Fruit fly (Drosophila melanogaster): ENCODE results near the gene CG32437.

Gene CG32437

dm6 chr3L:21357383-21357782, at the start of gene CG32437:
Gene CG32437 (plus strand): TSS chr3L:21357683.
- TF ChIP-seq CG17801 (GFP tag; optimal IDR thresholded peaks at IDR 0.05; ENCODE audit: partially characterized antibody): no peak

DNA sequence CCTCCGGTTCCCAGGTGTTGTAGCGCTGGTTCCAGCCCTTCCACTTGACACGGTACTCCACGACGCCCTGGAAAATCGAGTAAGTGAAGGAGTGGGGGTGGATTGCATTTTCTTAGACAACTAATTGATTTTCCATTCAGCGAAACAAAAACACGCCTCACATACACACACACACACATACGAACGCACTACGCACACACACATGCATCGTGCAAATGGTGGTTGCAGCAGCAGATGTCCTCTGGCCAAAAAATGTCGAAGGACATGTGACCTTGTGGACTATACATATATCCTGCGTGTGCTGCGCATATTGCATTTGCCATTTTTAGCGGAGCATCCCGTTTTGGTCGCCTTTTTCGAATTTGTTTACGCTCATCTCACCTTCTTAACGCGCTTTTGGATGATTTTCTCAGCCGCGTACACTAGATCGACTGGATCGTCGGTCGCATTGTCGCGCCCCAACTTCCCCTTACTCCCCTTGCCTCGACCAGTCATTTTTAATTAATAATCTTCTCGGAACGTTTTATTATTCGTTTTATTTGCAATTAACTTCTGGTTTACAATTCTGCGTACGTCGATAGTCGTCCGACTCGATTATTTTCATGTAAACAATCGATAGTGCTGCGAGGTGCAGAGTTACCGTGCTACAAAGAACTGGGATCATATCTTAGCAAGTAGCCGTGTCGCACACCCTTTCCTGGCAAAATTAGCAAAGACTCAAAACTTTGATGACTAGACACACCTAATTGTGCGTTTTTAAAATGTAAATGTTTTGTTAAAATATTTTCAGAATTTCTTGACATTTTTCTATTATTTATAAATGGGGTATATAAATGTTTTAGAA, 39.8 kb upstream of the CG32437 start, which contains the start of gene Pc:
Gene Pc, minus strand, starts transcription at position 605 of the 844 bp plus-strand sequence.
- peak; percentile 9 for TF ChIP-seq CG17801 (GFP tag; optimal IDR thresholded peaks at IDR 0.05; ENCODE audit: partially characterized antibody)

- TF ChIP-seq CG17801 (GFP tag; optimal IDR thresholded peaks at IDR 0.05; ENCODE audit: partially characterized antibody): no peak
These were observed 39.0 kb upstream of the CG32437 start, which contains the start of gene Rab26 for dm6 chr3L:21318474-21318873. Gene Rab26 (plus strand): TSS chr3L:21318774.

dm6 chr3L:21319313-21319907, 38.1 kb upstream of the CG32437 start:
- no peak for TF ChIP-seq CG17801 (GFP tag; optimal IDR thresholded peaks at IDR 0.05; ENCODE audit: partially characterized antibody)

- TF ChIP-seq CG17801 (GFP tag; optimal IDR thresholded peaks at IDR 0.05; ENCODE audit: partially characterized antibody): no peak
These were observed 37.5 kb upstream of the CG32437 start for dm6 chr3L:21319957-21320356.

DNA sequence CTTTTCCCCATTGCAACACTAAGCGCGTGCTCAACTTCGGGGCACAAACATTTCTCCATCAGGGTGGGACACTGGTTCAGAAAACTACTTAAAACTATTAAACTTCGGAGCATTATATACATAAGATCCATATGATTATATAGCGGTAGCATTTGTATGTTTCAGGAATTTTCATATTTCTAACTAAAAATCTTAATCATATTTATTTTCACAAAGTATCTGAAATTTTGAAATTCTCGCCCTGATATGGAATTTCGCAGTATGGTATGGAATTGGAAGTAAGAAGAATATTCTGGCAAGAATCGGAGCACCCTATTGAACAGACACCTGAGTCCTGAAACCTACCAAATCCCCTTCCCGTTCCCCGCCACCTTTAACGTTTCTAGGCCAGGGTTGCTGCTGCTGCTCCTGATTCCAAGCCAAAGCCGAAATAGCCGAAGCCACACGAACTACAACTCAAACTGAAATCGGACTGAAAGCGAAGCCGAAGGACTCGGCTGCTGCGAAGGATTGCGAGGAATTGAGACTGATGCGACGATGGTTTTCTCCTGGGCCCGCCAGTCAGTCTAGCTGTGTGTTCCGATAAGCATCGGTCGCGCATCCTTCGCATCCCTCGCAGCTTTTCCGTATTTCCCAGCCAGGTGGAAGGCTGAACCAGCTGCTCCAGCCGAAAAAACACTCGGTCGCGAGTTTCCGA, 35.5 kb upstream of the CG32437 start:
- no peak for TF ChIP-seq CG17801 (GFP tag; optimal IDR thresholded peaks at IDR 0.05; ENCODE audit: partially characterized antibody)

DNA sequence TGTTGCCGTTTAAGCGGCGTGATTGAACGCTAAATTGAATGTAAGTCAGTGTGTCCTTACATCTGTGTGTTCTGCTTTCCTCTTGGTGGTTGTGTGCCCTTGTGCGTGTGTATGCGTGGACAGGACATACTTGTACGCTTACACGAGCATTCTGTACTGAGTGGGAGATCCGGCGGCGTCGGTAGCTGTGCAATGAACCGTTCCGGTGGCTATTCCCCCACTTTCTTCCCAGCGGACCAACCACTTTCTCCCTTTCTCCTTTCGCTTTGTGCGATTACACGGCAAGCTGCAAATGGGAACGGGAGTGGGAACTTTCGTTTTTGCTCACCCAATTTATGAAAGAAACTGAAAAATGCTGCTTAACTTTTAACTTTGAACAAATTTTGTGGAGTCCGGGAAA, 32.8 kb upstream of the CG32437 start:
- no peak for TF ChIP-seq CG17801 (GFP tag; optimal IDR thresholded peaks at IDR 0.05; ENCODE audit: partially characterized antibody)

DNA sequence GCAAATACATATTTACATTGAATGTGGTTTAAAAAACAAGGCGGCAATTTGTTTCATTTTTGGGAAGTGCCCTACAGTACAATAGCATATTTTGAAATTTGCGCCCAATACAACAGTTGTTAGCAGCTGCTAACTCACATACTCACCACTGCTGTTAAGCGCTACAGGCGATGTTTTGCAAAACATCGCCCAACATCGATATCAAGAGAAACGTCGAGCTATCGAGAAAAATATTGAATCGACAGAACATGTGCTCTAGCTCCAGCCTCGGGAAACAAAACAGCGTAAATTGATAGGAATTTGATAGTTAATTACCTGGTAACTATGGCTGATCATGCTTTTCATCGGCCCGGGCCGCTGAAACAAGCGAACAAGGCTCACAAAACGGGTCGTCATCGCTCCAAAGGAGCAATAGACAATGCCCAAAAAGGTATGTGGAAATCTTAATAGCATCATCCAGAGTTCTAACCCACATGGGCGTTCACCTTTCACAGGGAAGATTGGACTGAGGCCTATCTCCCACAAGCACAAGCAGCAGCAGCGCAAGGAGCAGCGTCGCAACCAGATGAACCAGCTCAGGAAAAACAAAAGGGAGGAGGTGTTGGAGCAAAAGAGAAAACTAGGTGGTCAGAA, 22.4 kb upstream of the CG32437 start, which contains the start of gene Tsr1:
Gene Tsr1, plus strand, starts transcription at position 217 of the 633 bp plus-strand sequence.
- no peak for TF ChIP-seq CG17801 (GFP tag; optimal IDR thresholded peaks at IDR 0.05; ENCODE audit: partially characterized antibody)

DNA sequence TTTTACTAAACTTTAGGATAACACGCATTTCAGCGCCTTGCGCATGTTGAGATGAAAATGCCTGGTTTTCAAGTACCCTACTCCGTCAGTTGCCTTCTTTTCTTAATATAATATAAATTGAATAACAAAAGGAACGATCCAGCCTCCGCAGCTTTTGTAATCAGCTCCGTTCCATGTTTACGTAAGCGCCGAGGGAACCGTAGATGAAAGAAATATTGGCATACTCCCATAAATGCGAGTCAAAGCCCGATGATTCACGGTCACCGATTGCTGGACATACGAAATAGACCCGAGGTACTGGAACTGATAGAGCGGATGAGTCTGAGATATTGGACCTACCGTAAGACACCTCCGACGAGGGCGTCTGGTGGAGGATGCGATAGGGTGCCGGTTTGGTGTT, 14.9 kb upstream of the CG32437 start:
- TF ChIP-seq CG17801 (GFP tag; optimal IDR thresholded peaks at IDR 0.05; ENCODE audit: partially characterized antibody): no peak

DNA sequence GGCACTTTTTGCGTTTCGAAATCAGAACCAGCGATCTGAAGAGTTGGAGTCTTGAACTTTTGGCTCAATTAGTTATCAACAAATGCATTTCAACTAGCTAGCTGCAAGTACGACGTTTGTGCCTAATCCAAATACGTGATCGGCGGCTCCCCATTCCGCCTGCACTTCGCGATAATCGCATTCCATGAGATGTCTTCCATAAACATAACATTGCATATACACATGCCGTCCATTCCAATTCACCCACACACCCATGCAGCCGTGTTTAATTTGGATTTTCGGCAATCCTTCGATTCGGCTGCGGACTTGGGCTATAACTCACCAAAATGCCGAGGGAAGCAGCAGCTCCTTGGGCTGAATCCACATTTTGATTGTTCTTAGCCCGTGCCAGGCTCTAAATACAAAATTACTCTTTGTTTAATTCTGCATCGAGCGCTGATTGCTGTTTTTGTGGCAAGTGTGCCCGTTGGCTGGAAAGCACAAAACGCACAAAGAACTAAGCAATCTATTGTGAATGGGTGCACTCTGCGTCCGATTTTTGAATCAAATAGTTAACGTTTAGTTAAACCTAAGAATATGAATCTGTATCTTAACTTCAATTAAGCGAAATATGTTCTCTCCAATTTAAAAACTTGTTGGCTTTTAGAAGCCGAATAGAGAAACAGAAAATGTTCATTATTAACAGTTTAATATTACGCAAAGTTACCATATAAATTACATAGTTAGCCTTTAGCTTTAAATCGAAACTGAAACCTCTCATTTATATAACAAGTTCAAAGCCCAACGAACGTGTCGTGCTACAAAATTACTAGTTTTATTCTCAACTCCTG, 14.0 kb upstream of the CG32437 start, which contains the start of the genes Tbc1d8-9 and CG32436:
Gene Tbc1d8-9, minus strand, starts transcription at position 463 of the 830 bp plus-strand sequence.
Gene CG32436, plus strand, starts transcription at position 780 of the 830 bp plus-strand sequence.
- TF ChIP-seq CG17801 (GFP tag; optimal IDR thresholded peaks at IDR 0.05; ENCODE audit: partially characterized antibody): peak; percentile 19

DNA sequence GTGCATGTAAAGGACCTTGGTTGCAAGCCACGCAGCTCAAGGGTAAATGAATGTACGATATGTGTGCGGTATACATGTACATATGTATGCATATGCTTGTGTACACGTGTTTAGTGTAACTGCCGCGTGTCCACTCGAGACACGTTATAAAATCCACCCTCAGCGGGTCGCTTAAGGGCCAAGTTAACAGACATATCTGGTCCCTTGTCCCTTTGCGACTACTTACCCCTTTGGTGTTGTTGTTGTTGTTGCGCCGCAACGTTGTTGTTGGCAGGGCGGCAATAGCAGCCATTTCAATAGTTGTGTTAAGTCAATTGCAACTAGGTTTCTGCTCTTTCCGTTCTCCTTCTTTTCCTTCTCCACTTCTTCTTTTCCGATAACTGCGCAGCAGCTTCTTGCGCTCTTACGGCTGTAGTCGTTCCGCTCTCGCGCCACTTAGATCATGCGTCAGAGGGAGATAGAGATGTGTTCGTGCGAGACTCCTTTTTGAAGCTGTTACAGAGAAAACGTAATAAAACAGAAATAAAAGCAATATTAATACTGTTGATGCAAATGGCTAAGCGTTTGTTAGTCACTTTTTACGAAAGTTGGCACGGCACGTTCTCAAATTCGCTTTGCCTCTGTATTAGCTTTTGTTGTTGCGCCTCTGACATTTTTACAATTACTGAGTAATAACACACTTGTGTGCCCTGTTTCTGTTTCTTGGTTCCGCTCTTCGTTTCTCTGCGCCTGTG, 10.9 kb upstream of the CG32437 start:
- no peak for TF ChIP-seq CG17801 (GFP tag; optimal IDR thresholded peaks at IDR 0.05; ENCODE audit: partially characterized antibody)

DNA sequence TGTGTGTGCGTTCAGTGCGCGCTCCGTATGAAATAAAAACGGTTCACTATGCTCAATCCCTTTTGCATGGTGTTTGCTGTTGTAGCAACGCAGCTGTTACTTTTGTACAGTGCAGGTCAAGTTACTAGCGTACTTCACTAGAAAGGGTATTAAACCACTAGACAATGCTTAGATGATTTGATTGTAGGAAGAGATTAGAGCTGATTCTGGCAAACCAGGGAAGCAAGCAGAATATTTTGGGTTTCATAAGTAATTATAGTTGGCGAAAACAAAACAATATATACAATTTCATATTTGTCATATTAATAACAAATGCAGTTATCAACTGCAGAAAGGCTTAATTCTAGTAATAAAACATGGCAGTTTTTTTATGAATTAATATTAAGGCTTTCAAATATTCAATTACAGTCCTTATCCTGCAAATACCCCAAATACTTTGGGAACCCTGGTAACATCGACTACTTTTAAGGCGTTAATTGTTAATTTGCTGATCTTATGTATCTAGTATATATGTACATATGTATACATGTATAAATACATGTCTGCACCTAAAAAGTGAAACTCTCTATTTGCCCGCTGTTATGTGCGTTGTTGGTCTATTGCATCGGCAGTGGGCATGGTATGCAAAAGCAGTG, 10.2 kb upstream of the CG32437 start:
- no peak for TF ChIP-seq CG17801 (GFP tag; optimal IDR thresholded peaks at IDR 0.05; ENCODE audit: partially characterized antibody)

- TF ChIP-seq CG17801 (GFP tag; optimal IDR thresholded peaks at IDR 0.05; ENCODE audit: partially characterized antibody): no peak
These were observed 8.5 kb upstream of the CG32437 start, which contains the start of gene ebd2 for dm6 chr3L:21348983-21349432. Gene ebd2 (minus strand): TSS chr3L:21349288.
